Worm (Caenorhabditis elegans): ENCODE data around the gene asp-19.
"Not testable (repeated sequence)": the region's sequence is repeated elsewhere in the genome, so short reads cannot be mapped to it uniquely, and the experiment has no call there.

DNA sequence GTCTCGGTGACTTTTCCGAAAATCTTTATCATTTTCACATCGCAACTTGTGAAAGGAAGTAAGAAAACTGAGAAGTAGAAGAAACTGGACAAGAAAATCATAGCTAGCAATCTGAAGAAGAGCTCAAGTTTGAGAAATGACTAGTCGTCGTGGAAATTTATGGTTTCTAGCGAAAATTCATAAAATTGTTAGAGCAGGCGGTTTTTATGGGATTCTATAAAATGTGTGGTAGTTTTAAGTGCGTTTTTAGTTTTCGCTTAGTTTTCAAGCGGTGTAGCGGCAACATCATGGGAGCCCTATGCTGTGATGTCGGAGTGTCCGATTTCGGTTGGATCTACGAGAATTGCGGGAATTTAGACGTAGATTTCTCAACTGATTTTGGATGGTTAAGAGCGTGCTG is 25.2 kb upstream of the asp-19 start, which contains the start of gene clec-254:
- not testable (repeated sequence) for TF ChIP-seq dmd-4 (tag; optimal IDR thresholded peaks at IDR 0.05; ENCODE audit: borderline replicate concordance); lin-11 (tag; optimal IDR thresholded peaks at IDR 0.05); fkh-10 (GFP tag; optimal IDR thresholded peaks at IDR 0.05); pqm-1 (tag; optimal IDR thresholded peaks at IDR 0.05); pat-9 (tag; optimal IDR thresholded peaks at IDR 0.05)
